Worm (Caenorhabditis elegans) whole organism, young adult: ENCODE results near the gene cids-1.

ENCODE experiments used
- F37B4.10 ChIP-seq: fragments of 200-800 bp; sonication (Bioruptor generic); IDR thresholded peaks from 2 replicates; pipeline ENCODE4 v1.3.6; 2022; ENCODE audit warnings: missing genetic modification characterization, missing compliant biosample characterization
- egrh-3 ChIP-seq: fragments of 200-800 bp; sonication (Bioruptor generic); IDR thresholded peaks from 2 replicates; pipeline ENCODE4 v1.3.6; 2022; ENCODE audit warnings: missing genetic modification reagents, missing genetic modification characterization, missing compliant biosample characterization
- gei-17 ChIP-seq: fragments of 200-800 bp; sonication (Bioruptor generic); optimal IDR thresholded peaks from 2 replicates; lab custom pipeline; 2018; ENCODE audit warnings: mild to moderate bottlenecking, missing genetic modification characterization, missing compliant biosample characterization
- lin-35 ChIP-seq, 3 experiments: fragments of 150-350 bp in 2 of 3; sonication (generic microtip) in 1 of 3; optimal IDR thresholded peaks; 2 replicates each; lab custom pipeline; 2014 to 2018; ENCODE audit warnings: missing biosample characterization in 3 of 3, missing genetic modification characterization in 3 of 3, missing genetic modification reagents in 3 of 3
- snpc-1.1 ChIP-seq: sonication (generic microtip); optimal IDR thresholded peaks from 2 replicates; lab custom pipeline; 2017; ENCODE audit warnings: missing genetic modification characterization, mild to moderate bottlenecking, missing compliant biosample characterization, antibody characterized with exemption, moderate library complexity, missing genotype, missing genetic modification reagents; ENCODE audit not compliant: insufficient read depth
- unc-62 ChIP-seq: fragments of 150-350 bp; optimal IDR thresholded peaks from 2 replicates; lab custom pipeline; 2014; ENCODE audit warnings: missing biosample characterization, missing genetic modification reagents, missing genetic modification characterization

- TF ChIP-seq lin-35 (GFP tag; optimal IDR thresholded peaks at IDR 0.05; lab: Kevin White, UChicago) = no peak
- no peak for TF ChIP-seq unc-62 (GFP tag; lab: Kevin White, UChicago)
- TF ChIP-seq egrh-3 = no peak
- TF ChIP-seq snpc-1.1 = no peak
- no peak for TF ChIP-seq F37B4.10 (GFP tag; lab: Robert Waterston, UW)
- no peak for TF ChIP-seq gei-17 (GFP tag; lab: Kevin White, UChicago)
These were observed 42.6 kb downstream of the cids-1 start for ce11 chrIII:8286824-8287223.
